Fruit fly (Drosophila melanogaster) whole organism, embryonic: Measurements from ENCODE around the gene CG13449.

Experiments used
- Aef1 ChIP-seq: fragments of 200-800 bp; sonication (Bioruptor generic); IDR thresholded peaks from 3 replicates; pipeline ENCODE4 v1.3.6; 2022; ENCODE audit warnings: missing biosample characterization, missing genetic modification characterization
- CG10431 ChIP-seq: fragments of 200-800 bp; sonication (Bioruptor generic); optimal IDR thresholded peaks from 3 replicates; lab custom pipeline; 2018; ENCODE audit warnings: missing biosample characterization, mild to moderate bottlenecking, missing genetic modification characterization
- CG10959 ChIP-seq: fragments of 200-800 bp; sonication (Bioruptor generic); IDR thresholded peaks from 2 replicates; pipeline ENCODE4 v1.3.6; 2022; ENCODE audit warnings: missing biosample characterization, missing genetic modification characterization
- CG13624 ChIP-seq: fragments of 200-800 bp; sonication (Bioruptor generic); optimal IDR thresholded peaks from 2 replicates; lab custom pipeline; 2016; ENCODE audit warnings: missing biosample characterization, missing genetic modification characterization
- CG14860 ChIP-seq: fragments of 200-800 bp; sonication (Bioruptor generic); IDR thresholded peaks from 3 replicates; pipeline ENCODE4 v1.3.6; 2022; ENCODE audit warnings: missing biosample characterization, missing genetic modification characterization; ENCODE audit not compliant: partially characterized antibody
- CG15011 ChIP-seq: fragments of 200-800 bp; sonication (Bioruptor generic); optimal IDR thresholded peaks from 3 replicates; lab custom pipeline; 2018; ENCODE audit warnings: missing biosample characterization, mild to moderate bottlenecking, missing genetic modification characterization
- CG1602 ChIP-seq: fragments of 200-800 bp; sonication (Bioruptor generic); optimal IDR thresholded peaks from 3 replicates; lab custom pipeline; 2016; ENCODE audit warnings: missing biosample characterization, missing genetic modification characterization
- CG17186 ChIP-seq: fragments of 200-800 bp; sonication (Bioruptor generic); optimal IDR thresholded peaks from 3 replicates; lab custom pipeline; 2017; ENCODE audit warnings: missing biosample characterization, missing genetic modification reagents, missing genetic modification characterization
- CG30431 ChIP-seq: fragments of 200-800 bp; sonication (Bioruptor generic); optimal IDR thresholded peaks from 2 replicates; lab custom pipeline; 2017; ENCODE audit warnings: missing biosample characterization, missing genetic modification characterization
- CG31441 ChIP-seq: fragments of 200-800 bp; sonication (Bioruptor generic); IDR thresholded peaks from 2 replicates; pipeline ENCODE4 v1.3.6; 2022; ENCODE audit warnings: missing biosample characterization, missing genetic modification characterization
- CG32772 ChIP-seq: fragments of 200-800 bp; sonication (Bioruptor generic); IDR thresholded peaks from 2 replicates; pipeline ENCODE4 v1.3.6; 2022; ENCODE audit warnings: missing biosample characterization, missing genetic modification characterization
- CG3838 ChIP-seq: fragments of 200-800 bp; sonication (Bioruptor generic); optimal IDR thresholded peaks from 3 replicates; lab custom pipeline; 2016; ENCODE audit warnings: missing biosample characterization, missing genetic modification characterization
- CG4282 ChIP-seq: fragments of 200-800 bp; sonication (Bioruptor generic); optimal IDR thresholded peaks from 2 replicates; lab custom pipeline; 2016; ENCODE audit warnings: missing biosample characterization, missing genetic modification characterization
- CG6854 ChIP-seq: fragments of 200-800 bp; sonication (Bioruptor generic); optimal IDR thresholded peaks from 3 replicates; lab custom pipeline; 2017; ENCODE audit warnings: missing biosample characterization, mild to moderate bottlenecking, missing genetic modification characterization
- CG7271 ChIP-seq: fragments of 200-800 bp; sonication (Bioruptor generic); optimal IDR thresholded peaks from 2 replicates; lab custom pipeline; 2018; ENCODE audit warnings: missing biosample characterization, mild to moderate bottlenecking, missing genetic modification characterization, moderate library complexity
- CG7357 ChIP-seq: fragments of 200-800 bp; sonication (Bioruptor generic); IDR thresholded peaks from 3 replicates; pipeline ENCODE4 v1.3.6; 2022; ENCODE audit warnings: missing biosample characterization, missing genetic modification characterization
- CG7556 ChIP-seq: fragments of 200-800 bp; sonication (Bioruptor generic); optimal IDR thresholded peaks from 2 replicates; lab custom pipeline; 2017; ENCODE audit warnings: missing biosample characterization, mild to moderate bottlenecking, missing genetic modification characterization
- Chrac-16 ChIP-seq: fragments of 200-800 bp; sonication (Bioruptor generic); optimal IDR thresholded peaks from 3 replicates; lab custom pipeline; 2016; ENCODE audit warnings: missing biosample characterization, missing genetic modification characterization
- D19B ChIP-seq: fragments of 200-800 bp; sonication (Bioruptor generic); optimal IDR thresholded peaks from 2 replicates; lab custom pipeline; 2017; ENCODE audit warnings: missing biosample characterization, mild to moderate bottlenecking, missing genetic modification characterization
- H2.0 ChIP-seq: fragments of 200-800 bp; sonication (Bioruptor generic); IDR thresholded peaks from 2 replicates; pipeline ENCODE4 v1.3.6; 2022; ENCODE audit warnings: missing biosample characterization, missing genetic modification characterization
- HLH54F ChIP-seq: fragments of 200-800 bp; sonication (Bioruptor generic); optimal IDR thresholded peaks from 3 replicates; lab custom pipeline; 2016; ENCODE audit warnings: missing biosample characterization, missing genetic modification characterization
- Hr78 ChIP-seq, 2 experiments: fragments of 200-800 bp in 1 of 2; fragments of >200 bp in 1 of 2; sonication (Bioruptor generic) in 1 of 2; optimal IDR thresholded peaks; 2 replicates each; lab custom pipeline; 2017 to 2019; ENCODE audit warnings: missing biosample characterization in 2 of 2, missing genetic modification characterization in 2 of 2, mild to moderate bottlenecking in 1 of 2, moderate library complexity in 1 of 2
- Mrtf ChIP-seq: fragments of 200-800 bp; sonication (Bioruptor generic); IDR thresholded peaks from 3 replicates; pipeline ENCODE4 v1.3.6; 2022; ENCODE audit warnings: missing biosample characterization, missing genetic modification characterization
- PHDP ChIP-seq: fragments of 200-800 bp; sonication (Bioruptor generic); optimal IDR thresholded peaks from 3 replicates; lab custom pipeline; 2018; ENCODE audit warnings: missing biosample characterization, mild to moderate bottlenecking, missing genetic modification characterization, moderate library complexity
- Sin3A ChIP-seq: fragments of >200 bp; optimal IDR thresholded peaks from 2 replicates; lab custom pipeline; 2018
- aop ChIP-seq: fragments of 200-800 bp; sonication (Bioruptor generic); IDR thresholded peaks from 2 replicates; pipeline ENCODE4 v1.3.6; 2022; ENCODE audit warnings: missing biosample characterization, missing genetic modification characterization
- ap ChIP-seq: fragments of 200-800 bp; sonication (Bioruptor generic); IDR thresholded peaks from 2 replicates; pipeline ENCODE4 v1.3.6; 2022; ENCODE audit warnings: missing biosample characterization, missing genetic modification characterization
- bigmax ChIP-seq: fragments of 200-800 bp; sonication (Bioruptor generic); optimal IDR thresholded peaks from 2 replicates; lab custom pipeline; 2018; ENCODE audit warnings: missing biosample characterization, mild to moderate bottlenecking, missing genetic modification characterization
- chinmo ChIP-seq: fragments of 200-800 bp; sonication (Bioruptor generic); IDR thresholded peaks from 4 replicates; pipeline ENCODE4 v1.3.6; 2022; ENCODE audit warnings: missing biosample characterization, missing genetic modification characterization; ENCODE audit not compliant: partially characterized antibody
- crol ChIP-seq: fragments of 200-800 bp; sonication (Bioruptor generic); IDR thresholded peaks from 2 replicates; pipeline ENCODE4 v1.3.6; 2022; ENCODE audit warnings: missing biosample characterization, missing genetic modification characterization
- cwo ChIP-seq: fragments of 200-800 bp; sonication (Bioruptor generic); optimal IDR thresholded peaks from 3 replicates; lab custom pipeline; 2017; ENCODE audit warnings: missing biosample characterization, missing genetic modification characterization, mild to moderate bottlenecking, moderate library complexity, missing genetic modification reagents
- dmrt11E ChIP-seq: fragments of 200-800 bp; sonication (Bioruptor generic); optimal IDR thresholded peaks from 3 replicates; lab custom pipeline; 2018; ENCODE audit warnings: missing biosample characterization, mild to moderate bottlenecking, missing genetic modification characterization, moderate library complexity
- dysf ChIP-seq: fragments of 200-800 bp; sonication (Bioruptor generic); IDR thresholded peaks from 3 replicates; pipeline ENCODE4 v1.3.6; 2022; ENCODE audit warnings: missing biosample characterization, missing genetic modification characterization
- emc ChIP-seq: fragments of 200-800 bp; sonication (Bioruptor generic); optimal IDR thresholded peaks from 2 replicates; lab custom pipeline; 2016; ENCODE audit warnings: missing biosample characterization, missing genetic modification characterization
- ftz-f1 ChIP-seq: fragments of 200-800 bp; sonication (Bioruptor generic); optimal IDR thresholded peaks from 2 replicates; lab custom pipeline; 2016; ENCODE audit warnings: missing biosample characterization, missing genetic modification characterization
- fu2 ChIP-seq: fragments of 200-800 bp; sonication (Bioruptor generic); optimal IDR thresholded peaks from 2 replicates; lab custom pipeline; 2016; ENCODE audit warnings: missing biosample characterization, missing genetic modification characterization
- gcm ChIP-seq: fragments of 200-800 bp; sonication (Bioruptor generic); optimal IDR thresholded peaks from 2 replicates; lab custom pipeline; 2019; ENCODE audit warnings: missing biosample characterization, mild to moderate bottlenecking, missing genetic modification characterization, moderate library complexity
- gt ChIP-seq: fragments of 200-800 bp; sonication (Bioruptor generic); IDR thresholded peaks from 2 replicates; pipeline ENCODE4 v1.3.6; 2022; ENCODE audit warnings: missing biosample characterization, missing genetic modification characterization
- odd ChIP-seq: fragments of 200-800 bp; sonication (Bioruptor generic); optimal IDR thresholded peaks from 2 replicates; lab custom pipeline; 2017; ENCODE audit warnings: missing biosample characterization, mild to moderate bottlenecking, missing genetic modification characterization
- pan ChIP-seq, 4 experiments: fragments of >200 bp in 3 of 4; fragments of 200-800 bp in 1 of 4; sonication (Bioruptor generic) in 1 of 4; optimal IDR thresholded peaks in 3 of 4; IDR thresholded peaks in 1 of 4; 2 replicates each; pipeline versions ENCODE4 v1.3.6 to Lab custom; 2017 to 2022; ENCODE audit warnings: missing biosample characterization in 2 of 4, missing genetic modification characterization in 2 of 4, mixed read lengths in 1 of 4
- phol ChIP-seq: fragments of 200-800 bp; sonication (Bioruptor generic); optimal IDR thresholded peaks from 3 replicates; lab custom pipeline; 2018; ENCODE audit warnings: missing biosample characterization, mild to moderate bottlenecking, missing genetic modification characterization, moderate library complexity
- pnt ChIP-seq: fragments of 200-800 bp; sonication (Bioruptor generic); optimal IDR thresholded peaks from 3 replicates; lab custom pipeline; 2016; ENCODE audit warnings: missing biosample characterization, missing genetic modification characterization
- sd ChIP-seq: fragments of 200-800 bp; sonication (Bioruptor generic); optimal IDR thresholded peaks from 3 replicates; lab custom pipeline; 2018; ENCODE audit warnings: missing biosample characterization, mild to moderate bottlenecking, missing genetic modification characterization, moderate library complexity
- tin ChIP-seq: fragments of 200-800 bp; sonication (Bioruptor generic); optimal IDR thresholded peaks from 3 replicates; lab custom pipeline; 2016; ENCODE audit warnings: missing biosample characterization, missing genetic modification characterization
- tll ChIP-seq, 2 experiments: fragments of 200-800 bp in 1 of 2; fragments of >200 bp in 1 of 2; sonication (Bioruptor generic) in 1 of 2; optimal IDR thresholded peaks; 2 replicates each; lab custom pipeline; 2017 to 2019; ENCODE audit warnings: missing biosample characterization in 2 of 2, missing genetic modification characterization in 2 of 2, mild to moderate bottlenecking in 1 of 2, moderate library complexity in 1 of 2
- tup ChIP-seq: fragments of 200-800 bp; sonication (Bioruptor generic); optimal IDR thresholded peaks from 2 replicates; lab custom pipeline; 2016; ENCODE audit warnings: missing biosample characterization, mild to moderate bottlenecking, missing genetic modification characterization, moderate library complexity
- yki ChIP-seq: fragments of >200 bp; optimal IDR thresholded peaks from 3 replicates; lab custom pipeline; 2018
- z ChIP-seq: fragments of 200-800 bp; sonication (Bioruptor generic); IDR thresholded peaks from 3 replicates; pipeline ENCODE4 v1.3.6; 2022; ENCODE audit warnings: missing biosample characterization, missing genetic modification characterization
- zen2 ChIP-seq: fragments of 200-800 bp; sonication (Bioruptor generic); IDR thresholded peaks from 3 replicates; pipeline ENCODE4 v1.3.6; 2022; ENCODE audit warnings: missing biosample characterization, missing genetic modification characterization; ENCODE audit not compliant: partially characterized antibody

CG13449 gene

dm6 chr3L:15619626-15620247 lies 7.1 kb upstream of the CG13449 start, which contains the start of gene Phs (continued):
- no peak for TF ChIP-seq CG10431 (GFP tag; lab: Kevin White, UChicago)
- TF ChIP-seq CG17186 (GFP tag; lab: Kevin White, UChicago): peak; percentile 66
- no peak for TF ChIP-seq CG14860
- peak; percentile 68 for TF ChIP-seq CG30431 (GFP tag; lab: Kevin White, UChicago)
- peak; percentile 93 for TF ChIP-seq HLH54F (GFP tag; lab: Kevin White, UChicago)
- TF ChIP-seq CG31441 (GFP tag; lab: Robert Waterston, UW): peak; percentile 46; the same call in 1 of the 2 replicates
- peak; percentile 94 for TF ChIP-seq CG13624 (GFP tag; lab: Kevin White, UChicago)
- TF ChIP-seq Hr78 (GFP tag; optimal IDR thresholded peaks at IDR 0.05; lab: Kevin White, UChicago): no peak
- peak; percentile 57 for TF ChIP-seq phol (tag; lab: Kevin White, UChicago)
- TF ChIP-seq odd: no peak
- peak; percentile 55; the same call in 1 of the 2 replicates for TF ChIP-seq CG10959 (GFP tag; lab: Robert Waterston, UW)
- TF ChIP-seq cwo (GFP tag; lab: Kevin White, UChicago): peak; percentile 47
- TF ChIP-seq CG7357 (GFP tag; lab: Robert Waterston, UW): 0 out of 3 replicates have a peak, but pooled peaks have one; percentile 33
- peak; percentile 61 for TF ChIP-seq CG3838
- peak; percentile 64 for TF ChIP-seq pnt (GFP tag; lab: Kevin White, UChicago)
- peak; percentile 69 for TF ChIP-seq Mrtf (GFP tag; lab: Robert Waterston, UW)
- peak; percentile 91 for TF ChIP-seq tin
- TF ChIP-seq crol (GFP tag; lab: Robert Waterston, UW): no peak
- peak; percentile 13 for TF ChIP-seq gcm (GFP tag; lab: Kevin White, UChicago)
- TF ChIP-seq CG32772 (GFP tag; lab: Robert Waterston, UW): peak; percentile 64; the same call in 1 of the 2 replicates
- TF ChIP-seq ap: peak; percentile 68
- TF ChIP-seq PHDP (tag; lab: Kevin White, UChicago): peak; percentile 48
- peak; percentile 59 for TF ChIP-seq bigmax (GFP tag; lab: Kevin White, UChicago)
- TF ChIP-seq CG6854 (GFP tag; lab: Kevin White, UChicago): peak; percentile 7
- TF ChIP-seq dmrt11E (tag; lab: Kevin White, UChicago): peak; percentile 45
- peak; percentile 84 for TF ChIP-seq fu2 (GFP tag; lab: Kevin White, UChicago)
- peak; percentile 49 for TF ChIP-seq CG7271 (tag; lab: Kevin White, UChicago)
- TF ChIP-seq sd: peak; percentile 42
- TF ChIP-seq CG1602 (GFP tag; lab: Kevin White, UChicago): peak; percentile 60
- TF ChIP-seq ftz-f1 (GFP tag; lab: Kevin White, UChicago): peak; percentile 73
- no peak for TF ChIP-seq zen2 (GFP tag; lab: Robert Waterston, UW)
- peak; percentile 56 for TF ChIP-seq D19B
- peak; percentile 44 for TF ChIP-seq yki (lab: Kevin White, UChicago)
- TF ChIP-seq H2.0 (GFP tag; lab: Robert Waterston, UW): peak; percentile 79
- peak; percentile 12; the same call in 1 of the 2 replicates for TF ChIP-seq gt (GFP tag; lab: Robert Waterston, UW)
- peak; percentile 56 for TF ChIP-seq emc (GFP tag; lab: Kevin White, UChicago)
- TF ChIP-seq CG4282 (GFP tag; lab: Kevin White, UChicago): peak; percentile 86
- TF ChIP-seq tup (GFP tag; lab: Kevin White, UChicago): peak; percentile 73
- TF ChIP-seq Chrac-16 (GFP tag; lab: Kevin White, UChicago): peak; percentile 84
- TF ChIP-seq CG15011 (GFP tag; lab: Kevin White, UChicago): peak; percentile 19
- TF ChIP-seq tll (GFP tag; optimal IDR thresholded peaks at IDR 0.05; lab: Kevin White, UChicago): no peak
- TF ChIP-seq chinmo: peak; percentile 82; the same call in 1 of the 4 replicates
- TF ChIP-seq CG7556 (GFP tag; lab: Kevin White, UChicago): peak; percentile 69
- peak; percentile 70 for TF ChIP-seq dysf (GFP tag; lab: Robert Waterston, UW)
- no peak for TF ChIP-seq pan (optimal IDR thresholded peaks at IDR 0.05; lab: Kevin White, UChicago)
- TF ChIP-seq pan (GFP tag; optimal IDR thresholded peaks at IDR 0.05 in 1 of 2, IDR thresholded peaks at IDR 0.05 in 1 of 2): peak in 1 of 2 experiments; percentile 71
- TF ChIP-seq Aef1 (GFP tag; lab: Robert Waterston, UW): peak; percentile 55
- peak; percentile 54 for TF ChIP-seq Sin3A (lab: Kevin White, UChicago)
- TF ChIP-seq z (GFP tag; lab: Robert Waterston, UW): peak; percentile 42; the same call in 1 of the 3 replicates
- TF ChIP-seq aop (GFP tag; lab: Robert Waterston, UW): peak; percentile 15; the same call in 1 of the 2 replicates
